Fruit fly (Drosophila melanogaster) whole organism, embryonic: Measurements from ENCODE around the gene CG14667.

Experiments
- CG10321 ChIP-seq: fragments of 200-800 bp; sonication (Bioruptor generic); IDR thresholded peaks from 2 replicates; pipeline ENCODE4 v1.3.6; 2022; ENCODE audit warnings: missing biosample characterization, missing genetic modification characterization
- CG10462 ChIP-seq: fragments of 200-800 bp; sonication (Bioruptor generic); optimal IDR thresholded peaks from 2 replicates; lab custom pipeline; 2016; ENCODE audit warnings: missing biosample characterization, missing genetic modification characterization
- CG11093 ChIP-seq: fragments of 200-800 bp; sonication (Bioruptor generic); IDR thresholded peaks from 3 replicates; pipeline ENCODE4 v1.3.6; 2022; ENCODE audit warnings: missing biosample characterization, missing genetic modification characterization
- CG11398 ChIP-seq: fragments of 200-800 bp; sonication (Bioruptor generic); optimal IDR thresholded peaks from 2 replicates; lab custom pipeline; 2016; ENCODE audit warnings: missing biosample characterization, missing genetic modification characterization
- CG12391 ChIP-seq: fragments of 200-800 bp; sonication (Bioruptor generic); optimal IDR thresholded peaks from 3 replicates; lab custom pipeline; 2018; ENCODE audit warnings: missing biosample characterization, mild to moderate bottlenecking, missing genetic modification characterization, moderate library complexity
- CG13894 ChIP-seq: fragments of 200-800 bp; sonication (Bioruptor generic); optimal IDR thresholded peaks from 3 replicates; lab custom pipeline; 2018; ENCODE audit warnings: missing biosample characterization, mild to moderate bottlenecking, missing genetic modification characterization, moderate library complexity
- CG14050 ChIP-seq: fragments of 200-800 bp; sonication (Bioruptor generic); IDR thresholded peaks from 3 replicates; pipeline ENCODE4 v1.3.6; 2022; ENCODE audit warnings: missing biosample characterization, missing genetic modification characterization
- CG15073 ChIP-seq: fragments of 200-800 bp; sonication (Bioruptor generic); optimal IDR thresholded peaks from 2 replicates; lab custom pipeline; 2016; ENCODE audit warnings: missing biosample characterization, missing genetic modification characterization
- CG15514 ChIP-seq: fragments of 200-800 bp; sonication (Bioruptor generic); optimal IDR thresholded peaks from 3 replicates; lab custom pipeline; 2017; ENCODE audit warnings: missing biosample characterization, missing genetic modification characterization, mild to moderate bottlenecking, moderate library complexity, missing genetic modification reagents
- CG1647 ChIP-seq: fragments of 200-800 bp; sonication (Bioruptor generic); optimal IDR thresholded peaks from 3 replicates; lab custom pipeline; 2016; ENCODE audit warnings: missing biosample characterization, missing genetic modification characterization
- CG16813 ChIP-seq: fragments of 200-800 bp; sonication (Bioruptor generic); IDR thresholded peaks from 3 replicates; pipeline ENCODE4 v1.3.6; 2022; ENCODE audit warnings: missing biosample characterization, missing genetic modification characterization; ENCODE audit not compliant: partially characterized antibody
- CG18011 ChIP-seq: fragments of 200-800 bp; sonication (Bioruptor generic); optimal IDR thresholded peaks from 2 replicates; lab custom pipeline; 2017; ENCODE audit warnings: missing biosample characterization, missing genetic modification characterization, mild to moderate bottlenecking, moderate library complexity, missing genotype
- CG18619 ChIP-seq: fragments of 200-800 bp; sonication (Bioruptor generic); optimal IDR thresholded peaks from 3 replicates; lab custom pipeline; 2017; ENCODE audit warnings: missing biosample characterization, mild to moderate bottlenecking, missing genetic modification characterization
- CG2116 ChIP-seq: fragments of 200-800 bp; sonication (Bioruptor generic); optimal IDR thresholded peaks from 3 replicates; lab custom pipeline; 2018; ENCODE audit warnings: missing biosample characterization, mild to moderate bottlenecking, missing genetic modification characterization
- CG34224 ChIP-seq: fragments of 200-800 bp; sonication (Bioruptor generic); IDR thresholded peaks from 3 replicates; pipeline ENCODE4 v1.3.6; 2022; ENCODE audit warnings: missing biosample characterization, missing genetic modification characterization; ENCODE audit not compliant: partially characterized antibody
- CG6272 ChIP-seq: fragments of 200-800 bp; sonication (Bioruptor generic); IDR thresholded peaks from 2 replicates; pipeline ENCODE4 v1.3.6; 2022; ENCODE audit warnings: missing biosample characterization, missing genetic modification characterization
- CG7928 ChIP-seq: fragments of 200-800 bp; sonication (Bioruptor generic); optimal IDR thresholded peaks from 2 replicates; lab custom pipeline; 2017; ENCODE audit warnings: missing biosample characterization, mild to moderate bottlenecking, missing genetic modification characterization
- CG9932 ChIP-seq: fragments of 200-800 bp; sonication (Bioruptor generic); IDR thresholded peaks from 2 replicates; pipeline ENCODE4 v1.3.6; 2022; ENCODE audit warnings: missing biosample characterization, missing genetic modification characterization
- D19B ChIP-seq: fragments of 200-800 bp; sonication (Bioruptor generic); optimal IDR thresholded peaks from 2 replicates; lab custom pipeline; 2017; ENCODE audit warnings: missing biosample characterization, mild to moderate bottlenecking, missing genetic modification characterization
- Deaf1 ChIP-seq: fragments of 200-800 bp; optimal IDR thresholded peaks from 3 replicates; lab custom pipeline; 2019; ENCODE audit warnings: missing biosample characterization, mild to moderate bottlenecking, missing genetic modification characterization, moderate library complexity
- Doc2 ChIP-seq: fragments of 200-800 bp; sonication (Bioruptor generic); IDR thresholded peaks from 2 replicates; pipeline ENCODE4 v1.3.6; 2022; ENCODE audit warnings: missing biosample characterization, missing genetic modification characterization
- Dp ChIP-seq: fragments of 200-800 bp; sonication (Bioruptor generic); optimal IDR thresholded peaks from 2 replicates; lab custom pipeline; 2018; ENCODE audit warnings: missing biosample characterization, mild to moderate bottlenecking, missing genetic modification characterization, moderate library complexity
- Gsc ChIP-seq: fragments of 200-800 bp; sonication (Bioruptor generic); IDR thresholded peaks from 2 replicates; pipeline ENCODE4 v1.3.6; 2022; ENCODE audit warnings: missing biosample characterization, missing genetic modification characterization
- H15 ChIP-seq: fragments of 200-800 bp; sonication (Bioruptor generic); IDR thresholded peaks from 3 replicates; pipeline ENCODE4 v1.3.6; 2022; ENCODE audit warnings: missing biosample characterization, missing genetic modification characterization
- Mes4 ChIP-seq: fragments of 200-800 bp; sonication (Bioruptor generic); optimal IDR thresholded peaks from 2 replicates; lab custom pipeline; 2016; ENCODE audit warnings: missing biosample characterization, missing genetic modification characterization
- NK7.1 ChIP-seq: fragments of 200-800 bp; sonication (Bioruptor generic); optimal IDR thresholded peaks from 3 replicates; lab custom pipeline; 2016; ENCODE audit warnings: missing biosample characterization, missing genetic modification characterization
- Oaz ChIP-seq: fragments of 200-800 bp; sonication (Bioruptor generic); IDR thresholded peaks from 2 replicates; pipeline ENCODE4 v1.3.6; 2022; ENCODE audit warnings: missing biosample characterization, missing genetic modification characterization
- Ssrp ChIP-seq: fragments of 200-800 bp; sonication (Bioruptor generic); optimal IDR thresholded peaks from 2 replicates; lab custom pipeline; 2018; ENCODE audit warnings: missing biosample characterization, mild to moderate bottlenecking, missing genetic modification characterization, moderate library complexity
- Xrp1 ChIP-seq: fragments of 200-800 bp; sonication (Bioruptor generic); IDR thresholded peaks from 2 replicates; pipeline ENCODE4 v1.3.6; 2022; ENCODE audit warnings: missing biosample characterization, missing genetic modification characterization
- abd-A ChIP-seq: fragments of 200-800 bp; sonication (Bioruptor generic); optimal IDR thresholded peaks from 3 replicates; lab custom pipeline; 2019; ENCODE audit warnings: missing biosample characterization, mild to moderate bottlenecking, missing genetic modification characterization, moderate library complexity
- al ChIP-seq: fragments of 200-800 bp; sonication (Bioruptor generic); IDR thresholded peaks from 2 replicates; pipeline ENCODE4 v1.3.6; 2022; ENCODE audit warnings: missing biosample characterization, missing genetic modification characterization
- ara ChIP-seq: fragments of 200-800 bp; sonication (Bioruptor generic); IDR thresholded peaks from 2 replicates; pipeline ENCODE4 v1.3.6; 2022; ENCODE audit warnings: missing biosample characterization, missing genetic modification characterization
- btn ChIP-seq: fragments of 200-800 bp; sonication (Bioruptor generic); optimal IDR thresholded peaks from 2 replicates; lab custom pipeline; 2016; ENCODE audit warnings: missing biosample characterization, missing genetic modification characterization
- caup ChIP-seq: fragments of 200-800 bp; sonication (Bioruptor generic); optimal IDR thresholded peaks from 3 replicates; lab custom pipeline; 2017; ENCODE audit warnings: missing biosample characterization, mild to moderate bottlenecking, missing genetic modification characterization, moderate library complexity; ENCODE audit not compliant: severe bottlenecking
- dysf ChIP-seq: fragments of 200-800 bp; sonication (Bioruptor generic); IDR thresholded peaks from 3 replicates; pipeline ENCODE4 v1.3.6; 2022; ENCODE audit warnings: missing biosample characterization, missing genetic modification characterization
- emc ChIP-seq: fragments of 200-800 bp; sonication (Bioruptor generic); optimal IDR thresholded peaks from 2 replicates; lab custom pipeline; 2016; ENCODE audit warnings: missing biosample characterization, missing genetic modification characterization
- fd3F ChIP-seq: fragments of 200-800 bp; sonication (Bioruptor generic); optimal IDR thresholded peaks from 2 replicates; lab custom pipeline; 2018; ENCODE audit warnings: missing biosample characterization, mild to moderate bottlenecking, missing genetic modification characterization, moderate library complexity
- gro ChIP-seq: fragments of 200-800 bp; sonication (Bioruptor generic); optimal IDR thresholded peaks from 2 replicates; lab custom pipeline; 2016; ENCODE audit warnings: missing biosample characterization, missing genetic modification characterization
- hkb ChIP-seq, 2 experiments: fragments of 200-800 bp in 1 of 2; fragments of >200 bp in 1 of 2; sonication (Bioruptor generic) in 1 of 2; IDR thresholded peaks in 1 of 2; optimal IDR thresholded peaks in 1 of 2; 2 replicates each; pipeline versions ENCODE4 v1.3.6 to Lab custom; 2017 to 2022; ENCODE audit warnings: missing biosample characterization in 1 of 2, missing genetic modification characterization in 1 of 2
- lab ChIP-seq: fragments of 200-800 bp; sonication (Bioruptor generic); optimal IDR thresholded peaks from 3 replicates; lab custom pipeline; 2017; ENCODE audit warnings: missing biosample characterization, missing genetic modification characterization, mild to moderate bottlenecking, moderate library complexity, missing genetic modification reagents
- mirr ChIP-seq: fragments of 200-800 bp; sonication (Bioruptor generic); optimal IDR thresholded peaks from 3 replicates; lab custom pipeline; 2018; ENCODE audit warnings: missing biosample characterization, mild to moderate bottlenecking, missing genetic modification characterization
- nmo ChIP-seq: fragments of 200-800 bp; sonication (Bioruptor generic); optimal IDR thresholded peaks from 2 replicates; lab custom pipeline; 2018; ENCODE audit warnings: missing biosample characterization, mild to moderate bottlenecking, missing genetic modification characterization, moderate library complexity
- ranshi ChIP-seq: fragments of 200-800 bp; sonication (Bioruptor generic); IDR thresholded peaks from 2 replicates; pipeline ENCODE4 v1.3.6; 2022; ENCODE audit warnings: missing biosample characterization, missing genetic modification characterization
- run ChIP-seq: fragments of 200-800 bp; sonication (Bioruptor generic); optimal IDR thresholded peaks from 3 replicates; lab custom pipeline; 2018; ENCODE audit warnings: missing biosample characterization, mild to moderate bottlenecking, missing genetic modification characterization
- sisA ChIP-seq: fragments of 200-800 bp; sonication (Bioruptor generic); IDR thresholded peaks from 2 replicates; pipeline ENCODE4 v1.3.6; 2022; ENCODE audit warnings: missing biosample characterization, missing genetic modification characterization
- stwl ChIP-seq: fragments of 200-800 bp; sonication (Bioruptor generic); optimal IDR thresholded peaks from 3 replicates; lab custom pipeline; 2018; ENCODE audit warnings: missing biosample characterization, mild to moderate bottlenecking, missing genetic modification characterization, moderate library complexity
- tap ChIP-seq: fragments of 200-800 bp; optimal IDR thresholded peaks from 3 replicates; lab custom pipeline; 2019; ENCODE audit warnings: missing biosample characterization, mild to moderate bottlenecking, missing genetic modification characterization, moderate library complexity
- vnd ChIP-seq: fragments of 200-800 bp; sonication (Bioruptor generic); IDR thresholded peaks from 3 replicates; pipeline ENCODE4 v1.3.6; 2022; ENCODE audit warnings: missing biosample characterization, missing genetic modification characterization; ENCODE audit not compliant: partially characterized antibody
- wek ChIP-seq: fragments of 200-800 bp; sonication (Bioruptor generic); optimal IDR thresholded peaks from 3 replicates; lab custom pipeline; 2018; ENCODE audit warnings: missing biosample characterization, mild to moderate bottlenecking, missing genetic modification characterization, moderate library complexity

The CG14667 gene

dm6 chr3R:5368170-5368781 lies 6.5 kb upstream of the CG14667 start, which contains the start of gene Cerk (continued):
- TF ChIP-seq CG6272 (GFP tag; lab: Robert Waterston, UW), result no peak
- TF ChIP-seq nmo, result peak; percentile 30
- TF ChIP-seq CG12391 (tag; lab: Kevin White, UChicago), result peak; percentile 39
- 0 out of 2 replicates have a peak, but pooled peaks have one; percentile 10 for TF ChIP-seq ranshi (GFP tag; lab: Robert Waterston, UW)
- no peak for TF ChIP-seq Deaf1 (tag; lab: Kevin White, UChicago)
- peak; percentile 75 for TF ChIP-seq CG15514
- TF ChIP-seq H15 (GFP tag; lab: Robert Waterston, UW), result 0 out of 3 replicates have a peak, but pooled peaks have one; percentile 8
- TF ChIP-seq gro (GFP tag; lab: Kevin White, UChicago), result peak; percentile 38
- no peak for TF ChIP-seq btn
- TF ChIP-seq fd3F (GFP tag; lab: Kevin White, UChicago), result no peak
- peak; percentile 49; the same call in 1 of the 3 replicates for TF ChIP-seq CG16813
- TF ChIP-seq emc (GFP tag; lab: Kevin White, UChicago), result no peak
- TF ChIP-seq dysf (GFP tag; lab: Robert Waterston, UW), result peak; percentile 58; the same call in 2 of the 3 replicates
- TF ChIP-seq stwl (tag; lab: Kevin White, UChicago), result peak; percentile 74
- TF ChIP-seq Xrp1, result no peak
- TF ChIP-seq CG18619 (GFP tag; lab: Kevin White, UChicago), result no peak
- no peak for TF ChIP-seq Oaz (GFP tag; lab: Robert Waterston, UW)
- peak; percentile 46 for TF ChIP-seq lab (GFP tag; lab: Kevin White, UChicago)
- TF ChIP-seq CG15073 (GFP tag; lab: Kevin White, UChicago), result no peak
- TF ChIP-seq mirr (GFP tag; lab: Kevin White, UChicago), result no peak
- TF ChIP-seq Doc2 (GFP tag; lab: Robert Waterston, UW), result no peak
- TF ChIP-seq CG7928 (GFP tag; lab: Kevin White, UChicago), result peak; percentile 91
- TF ChIP-seq CG18011 (GFP tag; lab: Kevin White, UChicago), result no peak
- no peak for TF ChIP-seq D19B (GFP tag; lab: Kevin White, UChicago)
- TF ChIP-seq wek (GFP tag; lab: Kevin White, UChicago), result peak; percentile 99
- TF ChIP-seq Gsc (GFP tag; lab: Robert Waterston, UW), result no peak
- TF ChIP-seq al, result peak; percentile 41; the same call in 1 of the 2 replicates
- no peak for TF ChIP-seq vnd
- no peak for TF ChIP-seq CG34224 (GFP tag; lab: Robert Waterston, UW)
- peak; percentile 46 for TF ChIP-seq Dp
- peak; percentile 17; the same call in 1 of the 2 replicates for TF ChIP-seq sisA (GFP tag; lab: Robert Waterston, UW)
- TF ChIP-seq CG13894 (tag; lab: Kevin White, UChicago), result peak; percentile 48
- no peak for TF ChIP-seq NK7.1
- TF ChIP-seq CG10462 (GFP tag; lab: Kevin White, UChicago), result peak; percentile 13
- no peak for TF ChIP-seq abd-A (tag; lab: Kevin White, UChicago)
- peak; percentile 2 for TF ChIP-seq CG11398 (GFP tag; lab: Kevin White, UChicago)
- TF ChIP-seq CG2116 (GFP tag; lab: Kevin White, UChicago), result peak; percentile 61
- no peak for TF ChIP-seq Ssrp (tag; lab: Kevin White, UChicago)
- TF ChIP-seq CG9932 (GFP tag; lab: Robert Waterston, UW), result peak; percentile 72
- no peak for TF ChIP-seq CG1647 (GFP tag; lab: Kevin White, UChicago)
- no peak for TF ChIP-seq run
- no peak for TF ChIP-seq CG10321
- no peak for TF ChIP-seq CG11093 (GFP tag; lab: Robert Waterston, UW)
- TF ChIP-seq ara, result peak; percentile 14; the same call in 1 of the 2 replicates
- peak; percentile 30 for TF ChIP-seq caup (GFP tag; lab: Kevin White, UChicago)
- TF ChIP-seq CG14050, result no peak
- peak; percentile 37 for TF ChIP-seq Mes4 (GFP tag; lab: Kevin White, UChicago)
- TF ChIP-seq tap, result no peak
- TF ChIP-seq hkb (optimal IDR thresholded peaks at IDR 0.05; lab: Kevin White, UChicago), result no peak
- no peak for TF ChIP-seq hkb (GFP tag; IDR thresholded peaks at IDR 0.05; lab: Robert Waterston, UW)
